Fruit fly (Drosophila melanogaster): ENCODE results near the gene ush.
A peak's percentile ranks its signal among the peaks of the same experiment; 100 is the strongest.

Gene ush

dm6 chr2L:574226-574625, 98.2 kb downstream of the ush start, which contains the start of the genes Ipk2 and cold (continued):
- TF ChIP-seq CG9609 (GFP tag; optimal IDR thresholded peaks at IDR 0.05) = peak; percentile 69
- peak; percentile 89 for TF ChIP-seq CoRest (tag; optimal IDR thresholded peaks at IDR 0.05)
- TF ChIP-seq MESR4 (GFP tag; optimal IDR thresholded peaks at IDR 0.05) = peak; percentile 45
- TF ChIP-seq HLHmδ (GFP tag; optimal IDR thresholded peaks at IDR 0.05) = no peak
- peak; percentile 62 for TF ChIP-seq CG6854 (GFP tag; optimal IDR thresholded peaks at IDR 0.05)
- no peak for TF ChIP-seq br (optimal IDR thresholded peaks at IDR 0.05)
- TF ChIP-seq crp (GFP tag; optimal IDR thresholded peaks at IDR 0.05) = peak in 1 of 2 experiments; percentile 54
- TF ChIP-seq cad (GFP tag; optimal IDR thresholded peaks at IDR 0.05) = no peak
- TF ChIP-seq Fer3 (tag; optimal IDR thresholded peaks at IDR 0.05) = peak; percentile 72
- peak; percentile 42 for TF ChIP-seq fd102C (GFP tag; optimal IDR thresholded peaks at IDR 0.05)
- peak; percentile 61 for TF ChIP-seq dm (GFP tag; optimal IDR thresholded peaks at IDR 0.05)
- no peak for TF ChIP-seq Hr39 (optimal IDR thresholded peaks at IDR 0.05)
- no peak for TF ChIP-seq Neu2 (GFP tag; optimal IDR thresholded peaks at IDR 0.05; ENCODE audit: borderline replicate concordance)
- TF ChIP-seq CG14667 (GFP tag; IDR thresholded peaks at IDR 0.05) = peak; percentile 58
- TF ChIP-seq twi (tag; optimal IDR thresholded peaks at IDR 0.05) = peak; percentile 67
- TF ChIP-seq Dp (GFP tag; optimal IDR thresholded peaks at IDR 0.05) = peak; percentile 63
- no peak for TF ChIP-seq CG14965 (GFP tag; optimal IDR thresholded peaks at IDR 0.05; ENCODE audit: borderline replicate concordance)
- TF ChIP-seq CG3838 (GFP tag; optimal IDR thresholded peaks at IDR 0.05) = peak; percentile 59
- peak; percentile 72 for TF ChIP-seq Side (GFP tag; optimal IDR thresholded peaks at IDR 0.05)
- TF ChIP-seq B-H1 (GFP tag; IDR thresholded peaks at IDR 0.05) = peak; percentile 56
- TF ChIP-seq CG1602 (GFP tag; optimal IDR thresholded peaks at IDR 0.05) = peak; percentile 72
- no peak for TF ChIP-seq bigmax (GFP tag; optimal IDR thresholded peaks at IDR 0.05)
- peak; percentile 68 for TF ChIP-seq CG3065 (GFP tag; optimal IDR thresholded peaks at IDR 0.05)
- TF ChIP-seq BEAF-32 (GFP tag; optimal IDR thresholded peaks at IDR 0.05) = peak; percentile 46
- 0 out of 2 replicates have a peak, but pooled peaks have one; percentile 10 for TF ChIP-seq CG43689 (GFP tag; IDR thresholded peaks at IDR 0.05)
- TF ChIP-seq jing (GFP tag; optimal IDR thresholded peaks at IDR 0.05) = peak; percentile 38
- TF ChIP-seq zfh1 (GFP tag; IDR thresholded peaks at IDR 0.05) = peak; percentile 59; the same call in 2 of the 3 replicates
- peak; percentile 94 for TF ChIP-seq CG17186 (GFP tag; optimal IDR thresholded peaks at IDR 0.05)
- TF ChIP-seq CG11695 (GFP tag; IDR thresholded peaks at IDR 0.05) = no peak; the same call in 2 of the 3 replicates
- TF ChIP-seq crol (GFP tag; IDR thresholded peaks at IDR 0.05) = no peak
- TF ChIP-seq ewg (GFP tag; optimal IDR thresholded peaks at IDR 0.05) = peak; percentile 83
- no peak for TF ChIP-seq Fer1 (GFP tag; optimal IDR thresholded peaks at IDR 0.05)
- TF ChIP-seq sc (optimal IDR thresholded peaks at IDR 0.05) = no peak
- peak; percentile 42 for TF ChIP-seq sc (GFP tag; optimal IDR thresholded peaks at IDR 0.05)
- TF ChIP-seq wdn (GFP tag; IDR thresholded peaks at IDR 0.05) = peak; percentile 59
- peak; percentile 70 for TF ChIP-seq CG2116 (GFP tag; optimal IDR thresholded peaks at IDR 0.05)
- no peak for TF ChIP-seq usp (GFP tag; optimal IDR thresholded peaks at IDR 0.05)
- TF ChIP-seq CG7357 (GFP tag; IDR thresholded peaks at IDR 0.05) = peak; percentile 57; the same call in 1 of the 3 replicates
- peak; percentile 81 for TF ChIP-seq CG6272 (GFP tag; IDR thresholded peaks at IDR 0.05)
- TF ChIP-seq nau (GFP tag; optimal IDR thresholded peaks at IDR 0.05) = no peak
- TF ChIP-seq slp2 (GFP tag; optimal IDR thresholded peaks at IDR 0.05) = peak; percentile 53
- peak; percentile 64 for TF ChIP-seq NC2β (GFP tag; optimal IDR thresholded peaks at IDR 0.05)
- TF ChIP-seq inv (GFP tag; IDR thresholded peaks at IDR 0.05; ENCODE audit: partially characterized antibody) = no peak
- TF ChIP-seq gsb-n (tag; optimal IDR thresholded peaks at IDR 0.05) = no peak
- no peak for TF ChIP-seq aop (GFP tag; IDR thresholded peaks at IDR 0.05)
- peak; percentile 66 for TF ChIP-seq CG6683 (GFP tag; optimal IDR thresholded peaks at IDR 0.05)
- no peak for TF ChIP-seq CG6791 (GFP tag; IDR thresholded peaks at IDR 0.05; ENCODE audit: partially characterized antibody)
- TF ChIP-seq Abd-B (GFP tag; optimal IDR thresholded peaks at IDR 0.05) = peak; percentile 86
- peak; percentile 40 for TF ChIP-seq CG6765 (GFP tag; optimal IDR thresholded peaks at IDR 0.05)
- TF ChIP-seq fd96Cb (tag; optimal IDR thresholded peaks at IDR 0.05) = peak; percentile 50
- TF ChIP-seq MTF-1 (GFP tag; optimal IDR thresholded peaks at IDR 0.05; ENCODE audit: borderline replicate concordance) = no peak

Measured in whole organism, embryonic.